Worm (Caenorhabditis elegans) whole organism, young adult: ENCODE measurements around the gene C34C12.1.

Experiments used
- B0019.2 ChIP-seq: fragments of 200-800 bp; sonication (Bioruptor generic); conservative IDR thresholded peaks from 2 replicates; pipeline ENCODE4 v1.3.6; 2022; ENCODE audit warnings: missing genetic modification reagents, missing genetic modification characterization, missing compliant biosample characterization
- B0035.1 ChIP-seq: sonication (generic microtip); optimal IDR thresholded peaks from 2 replicates; lab custom pipeline; 2016; ENCODE audit warnings: missing genetic modification characterization, mild to moderate bottlenecking, missing compliant biosample characterization, missing genotype, missing genetic modification reagents
- C06A6.2 ChIP-seq: fragments of 200-800 bp; sonication (Bioruptor generic); conservative IDR thresholded peaks from 2 replicates; pipeline ENCODE4 v1.3.6; 2022; ENCODE audit warnings: missing genetic modification characterization, missing compliant biosample characterization
- C17E4.6 ChIP-seq: fragments of 200-800 bp; sonication (Bioruptor generic); IDR thresholded peaks from 2 replicates; pipeline ENCODE4 v1.3.6; 2022; ENCODE audit warnings: missing genetic modification reagents, missing genetic modification characterization, missing compliant biosample characterization
- F23B12.7 ChIP-seq: sonication (generic microtip); optimal IDR thresholded peaks from 2 replicates; lab custom pipeline; 2017; ENCODE audit warnings: missing genetic modification characterization, mild to moderate bottlenecking, missing compliant biosample characterization, antibody characterized with exemption, moderate library complexity; ENCODE audit not compliant: insufficient read depth
- F33H1.4 ChIP-seq: fragments of 200-800 bp; sonication (Bioruptor generic); IDR thresholded peaks from 2 replicates; pipeline ENCODE4 v1.3.6; 2022; ENCODE audit warnings: missing genetic modification reagents, missing genetic modification characterization, missing compliant biosample characterization
- F37B4.10 ChIP-seq: fragments of 200-800 bp; sonication (Bioruptor generic); IDR thresholded peaks from 2 replicates; pipeline ENCODE4 v1.3.6; 2022; ENCODE audit warnings: missing genetic modification characterization, missing compliant biosample characterization
- F39B2.1 ChIP-seq: fragments of 200-800 bp; sonication (Bioruptor generic); IDR thresholded peaks from 2 replicates; pipeline ENCODE4 v1.3.6; 2022; ENCODE audit warnings: missing genetic modification reagents, missing genetic modification characterization, missing compliant biosample characterization
- K12H6.12 ChIP-seq: fragments of 200-800 bp; sonication (Bioruptor generic); optimal IDR thresholded peaks from 2 replicates; lab custom pipeline; 2018; ENCODE audit warnings: mild to moderate bottlenecking, missing genetic modification characterization, missing compliant biosample characterization
- Y56A3A.18 ChIP-seq: fragments of 200-800 bp; sonication (Bioruptor generic); IDR thresholded peaks from 2 replicates; pipeline ENCODE4 v1.3.6; 2022; ENCODE audit warnings: missing genetic modification reagents, missing genetic modification characterization, missing compliant biosample characterization
- Y79H2A.3 ChIP-seq: fragments of 200-800 bp; sonication (Bioruptor generic); conservative IDR thresholded peaks from 2 replicates; pipeline ENCODE4 v1.3.6; 2022; ENCODE audit warnings: missing genetic modification reagents, missing genetic modification characterization, missing compliant biosample characterization
- atf-7 ChIP-seq: sonication (generic microtip); optimal IDR thresholded peaks from 2 replicates; lab custom pipeline; 2017; ENCODE audit warnings: mild to moderate bottlenecking, missing genetic modification characterization, missing compliant biosample characterization
- attf-3 ChIP-seq: fragments of 200-800 bp; sonication (Bioruptor generic); conservative IDR thresholded peaks from 2 replicates; pipeline ENCODE4 v1.3.6; 2022; ENCODE audit warnings: missing genetic modification reagents, missing genetic modification characterization, missing compliant biosample characterization
- cebp-1 ChIP-seq, 2 experiments: fragments of 200-800 bp in 1 of 2; sonication (Bioruptor generic) in 1 of 2; sonication (generic microtip) in 1 of 2; IDR thresholded peaks in 1 of 2; optimal IDR thresholded peaks in 1 of 2; 2 replicates each; pipeline versions ENCODE4 v1.3.6 to Lab custom; 2017 to 2022; ENCODE audit warnings: missing compliant biosample characterization in 2 of 2, missing genetic modification characterization in 2 of 2, mild to moderate bottlenecking in 1 of 2, missing genetic modification reagents in 1 of 2, moderate library complexity in 1 of 2
- cebp-2 ChIP-seq: fragments of 200-800 bp; sonication (Bioruptor generic); IDR thresholded peaks from 2 replicates; pipeline ENCODE4 v1.3.6; 2022; ENCODE audit warnings: missing genetic modification characterization, missing compliant biosample characterization
- ceh-40 ChIP-seq: fragments of 200-800 bp; sonication (Bioruptor generic); IDR thresholded peaks from 2 replicates; pipeline ENCODE4 v1.3.6; 2022; ENCODE audit warnings: missing genetic modification characterization, missing compliant biosample characterization
- ceh-58 ChIP-seq: fragments of 200-800 bp; sonication (Bioruptor generic); IDR thresholded peaks from 2 replicates; pipeline ENCODE4 v1.3.6; 2022; ENCODE audit warnings: missing genetic modification characterization, missing compliant biosample characterization
- ceh-79 ChIP-seq: sonication (generic microtip); optimal IDR thresholded peaks from 2 replicates; lab custom pipeline; 2017; ENCODE audit warnings: mild to moderate bottlenecking, missing genetic modification characterization, missing compliant biosample characterization
- egl-44 ChIP-seq: fragments of 200-800 bp; sonication (Bioruptor generic); IDR thresholded peaks from 2 replicates; pipeline ENCODE4 v1.3.6; 2022; ENCODE audit warnings: missing genetic modification reagents, missing genetic modification characterization, missing compliant biosample characterization
- gei-17 ChIP-seq: fragments of 200-800 bp; sonication (Bioruptor generic); optimal IDR thresholded peaks from 2 replicates; lab custom pipeline; 2018; ENCODE audit warnings: mild to moderate bottlenecking, missing genetic modification characterization, missing compliant biosample characterization
- hlh-26 ChIP-seq: fragments of 200-800 bp; sonication (Bioruptor generic); conservative IDR thresholded peaks from 2 replicates; pipeline ENCODE4 v1.3.6; 2022; ENCODE audit warnings: missing genetic modification reagents, missing genetic modification characterization, missing compliant biosample characterization
- lag-1 ChIP-seq: fragments of 200-800 bp; sonication (Bioruptor generic); IDR thresholded peaks from 2 replicates; pipeline ENCODE4 v1.3.6; 2022; ENCODE audit warnings: missing genetic modification reagents, missing genetic modification characterization, missing compliant biosample characterization
- let-607 ChIP-seq, 2 experiments: fragments of 200-800 bp in 1 of 2; sonication (Bioruptor generic) in 1 of 2; sonication (generic microtip) in 1 of 2; optimal IDR thresholded peaks; 2 replicates each; lab custom pipeline; 2016 to 2018; ENCODE audit warnings: mild to moderate bottlenecking in 2 of 2, missing compliant biosample characterization in 2 of 2, missing genetic modification characterization in 2 of 2, moderate library complexity in 2 of 2, missing genotype in 1 of 2
- lin-26 ChIP-seq: fragments of 200-800 bp; sonication (Bioruptor generic); IDR thresholded peaks from 2 replicates; pipeline ENCODE4 v1.3.6; 2022; ENCODE audit warnings: missing genetic modification reagents, missing genetic modification characterization, missing compliant biosample characterization
- lin-35 ChIP-seq, 3 experiments: fragments of 150-350 bp in 2 of 3; sonication (generic microtip) in 1 of 3; optimal IDR thresholded peaks; 2 replicates each; lab custom pipeline; 2014 to 2018; ENCODE audit warnings: missing biosample characterization in 3 of 3, missing genetic modification characterization in 3 of 3, missing genetic modification reagents in 3 of 3
- lin-40 ChIP-seq: sonication (generic microtip); optimal IDR thresholded peaks from 2 replicates; lab custom pipeline; 2016; ENCODE audit warnings: missing genetic modification characterization, mild to moderate bottlenecking, missing compliant biosample characterization, missing genotype, missing genetic modification reagents
- lin-54 ChIP-seq: fragments of 200-800 bp; sonication (Bioruptor generic); optimal IDR thresholded peaks from 2 replicates; lab custom pipeline; 2018; ENCODE audit warnings: mild to moderate bottlenecking, missing genetic modification characterization, missing compliant biosample characterization
- lir-1 ChIP-seq: fragments of 200-800 bp; sonication (Bioruptor generic); conservative IDR thresholded peaks from 2 replicates; pipeline ENCODE4 v1.3.6; 2022; ENCODE audit warnings: missing genetic modification reagents, missing genetic modification characterization, missing compliant biosample characterization
- lsl-1 ChIP-seq: fragments of 200-800 bp; sonication (Bioruptor generic); optimal IDR thresholded peaks from 2 replicates; lab custom pipeline; 2018; ENCODE audit warnings: mild to moderate bottlenecking, missing genetic modification characterization, moderate library complexity, missing compliant biosample characterization
- lsy-27 ChIP-seq: sonication (generic microtip); optimal IDR thresholded peaks from 2 replicates; lab custom pipeline; 2017; ENCODE audit warnings: missing genetic modification characterization, mild to moderate bottlenecking, missing compliant biosample characterization, antibody characterized with exemption, missing genotype, borderline replicate concordance; ENCODE audit not compliant: insufficient read depth
- madf-6 ChIP-seq: fragments of 200-800 bp; sonication (Bioruptor generic); IDR thresholded peaks from 2 replicates; pipeline ENCODE4 v1.3.6; 2022; ENCODE audit warnings: missing genetic modification reagents, missing genetic modification characterization, missing compliant biosample characterization
- mcd-1 ChIP-seq: fragments of 200-800 bp; sonication (Bioruptor generic); IDR thresholded peaks from 2 replicates; pipeline ENCODE4 v1.3.6; 2022; ENCODE audit warnings: missing genetic modification reagents, missing genetic modification characterization, missing compliant biosample characterization
- mes-4 ChIP-seq: sonication (generic microtip); optimal IDR thresholded peaks from 2 replicates; lab custom pipeline; 2016; ENCODE audit warnings: missing genotype, missing genetic modification characterization, missing compliant biosample characterization
- mxl-1 ChIP-seq: sonication (generic microtip); optimal IDR thresholded peaks from 2 replicates; lab custom pipeline; 2016; ENCODE audit warnings: missing genetic modification characterization, missing compliant biosample characterization
- nfya-1 ChIP-seq: sonication (generic microtip); optimal IDR thresholded peaks from 2 replicates; lab custom pipeline; 2017; ENCODE audit warnings: antibody characterized with exemption, missing compliant biosample characterization, missing genetic modification characterization, borderline replicate concordance; ENCODE audit not compliant: insufficient read depth
- nhr-90 ChIP-seq: sonication (generic microtip); optimal IDR thresholded peaks from 2 replicates; lab custom pipeline; 2016; ENCODE audit warnings: missing genotype, mild to moderate bottlenecking, missing genetic modification characterization, missing compliant biosample characterization
- pbrm-1 ChIP-seq: fragments of 200-800 bp; sonication (Bioruptor generic); IDR thresholded peaks from 2 replicates; pipeline ENCODE4 v1.3.6; 2022; ENCODE audit warnings: missing genetic modification reagents, missing genetic modification characterization, missing compliant biosample characterization
- rec-8 ChIP-seq, 2 experiments: sonication (generic microtip); optimal IDR thresholded peaks; 2 replicates each; lab custom pipeline; 2016; ENCODE audit warnings: mild to moderate bottlenecking in 2 of 2, missing genetic modification characterization in 2 of 2, missing genetic modification reagents in 2 of 2, missing genotype in 2 of 2, missing biosample characterization in 1 of 2, missing compliant biosample characterization in 1 of 2, moderate library complexity in 1 of 2
- repo-1 ChIP-seq: sonication (generic microtip); optimal IDR thresholded peaks from 2 replicates; lab custom pipeline; 2017; ENCODE audit warnings: mild to moderate bottlenecking, missing genetic modification characterization, missing compliant biosample characterization
- rpc-1 ChIP-seq, 2 experiments: fragments of 150-350 bp in 1 of 2; sonication (generic microtip) in 1 of 2; optimal IDR thresholded peaks; 2 replicates each; lab custom pipeline; 2014 to 2018; ENCODE audit warnings: missing biosample characterization in 1 of 2, missing genetic modification characterization in 1 of 2, missing genetic modification reagents in 1 of 2, missing genotype in 1 of 2
- snpc-3.4 ChIP-seq: sonication (generic microtip); optimal IDR thresholded peaks from 2 replicates; lab custom pipeline; 2017; ENCODE audit warnings: missing genetic modification characterization, mild to moderate bottlenecking, missing compliant biosample characterization, antibody characterized with exemption, moderate library complexity, missing genotype, missing genetic modification reagents
- sptf-2 ChIP-seq: fragments of 200-800 bp; sonication (Bioruptor generic); optimal IDR thresholded peaks from 2 replicates; lab custom pipeline; 2018; ENCODE audit warnings: mild to moderate bottlenecking, missing genetic modification characterization, missing compliant biosample characterization
- unc-130 ChIP-seq: sonication (generic microtip); optimal IDR thresholded peaks from 2 replicates; lab custom pipeline; 2016; ENCODE audit warnings: missing genetic modification reagents, missing genetic modification characterization, missing compliant biosample characterization
- unc-62 ChIP-seq: fragments of 150-350 bp; optimal IDR thresholded peaks from 2 replicates; lab custom pipeline; 2014; ENCODE audit warnings: missing biosample characterization, missing genetic modification reagents, missing genetic modification characterization
- ztf-18 ChIP-seq: sonication (generic microtip); optimal IDR thresholded peaks from 2 replicates; lab custom pipeline; 2016; ENCODE audit warnings: missing genotype, mild to moderate bottlenecking, missing genetic modification characterization, missing compliant biosample characterization
- ztf-28 ChIP-seq: fragments of 200-800 bp; sonication (Bioruptor generic); IDR thresholded peaks from 2 replicates; pipeline ENCODE4 v1.3.6; 2022; ENCODE audit warnings: missing genetic modification reagents, missing genetic modification characterization, missing compliant biosample characterization

Gene C34C12.1

ce11 chrIII:3456226-3456625 lies 2.1 kb downstream of the C34C12.1 start (continued):
- peak; percentile 63 to 98 (median 85) for TF ChIP-seq lin-35 (GFP tag; optimal IDR thresholded peaks at IDR 0.05; lab: Kevin White, UChicago)
- TF ChIP-seq lsy-27: peak; percentile 3
- TF ChIP-seq Y79H2A.3 (GFP tag; lab: Robert Waterston, UW): no peak
- TF ChIP-seq repo-1 (tag; lab: Kevin White, UChicago): peak; percentile 92
- peak; percentile 74; the same call in 1 of the 2 replicates for TF ChIP-seq Y56A3A.18
- TF ChIP-seq unc-130 (GFP tag; lab: Kevin White, UChicago): peak; percentile 57
- TF ChIP-seq nhr-90: peak; percentile 30
- no peak for TF ChIP-seq nfya-1 (tag; lab: Kevin White, UChicago)
- 0 out of 2 replicates have a peak, but pooled peaks have one; percentile 62 for TF ChIP-seq cebp-2 (GFP tag; lab: Robert Waterston, UW)
- peak; percentile 100 for TF ChIP-seq mcd-1 (GFP tag; lab: Robert Waterston, UW)
- peak; percentile 91 for TF ChIP-seq lsl-1 (GFP tag; lab: Kevin White, UChicago)
- TF ChIP-seq lin-26: peak; percentile 25; the same call in 1 of the 2 replicates
- peak; percentile 33 for TF ChIP-seq unc-62 (GFP tag; lab: Kevin White, UChicago)
- peak; percentile 12 for TF ChIP-seq rpc-1 (optimal IDR thresholded peaks at IDR 0.05; lab: Kevin White, UChicago)
- no peak for TF ChIP-seq rpc-1 (tag; optimal IDR thresholded peaks at IDR 0.05; lab: Kevin White, UChicago)
- TF ChIP-seq let-607 (tag; optimal IDR thresholded peaks at IDR 0.05; lab: Kevin White, UChicago): peak; percentile 91 to 95
- TF ChIP-seq hlh-26 (GFP tag; lab: Robert Waterston, UW): no peak
- peak; percentile 83 for TF ChIP-seq attf-3 (GFP tag; lab: Robert Waterston, UW)
- TF ChIP-seq egl-44: no peak
- no peak for TF ChIP-seq rec-8 (tag; optimal IDR thresholded peaks at IDR 0.05; lab: Kevin White, UChicago)
- peak; percentile 87 for TF ChIP-seq madf-6 (GFP tag; lab: Robert Waterston, UW)
- TF ChIP-seq C06A6.2 (GFP tag; lab: Robert Waterston, UW): peak; percentile 94
- peak; percentile 82 for TF ChIP-seq atf-7 (tag; lab: Kevin White, UChicago)
- TF ChIP-seq lag-1: 0 out of 2 replicates have a peak, but pooled peaks have one; percentile 18
- TF ChIP-seq ztf-18 (tag; lab: Kevin White, UChicago): peak; percentile 91
- TF ChIP-seq K12H6.12: peak; percentile 94
- TF ChIP-seq lin-40 (tag; lab: Kevin White, UChicago): peak; percentile 99
- TF ChIP-seq ceh-79 (tag; lab: Kevin White, UChicago): peak; percentile 63
- no peak for TF ChIP-seq ceh-58 (GFP tag; lab: Robert Waterston, UW)
- peak; percentile 85 for TF ChIP-seq B0035.1 (tag; lab: Kevin White, UChicago)
- TF ChIP-seq sptf-2: no peak
- peak; percentile 84 for TF ChIP-seq C17E4.6
- peak; percentile 80; the same call in 1 of the 2 replicates for TF ChIP-seq F37B4.10 (GFP tag; lab: Robert Waterston, UW)
- TF ChIP-seq F23B12.7 (tag; lab: Kevin White, UChicago): peak; percentile 92
- peak; percentile 85 for TF ChIP-seq B0019.2 (GFP tag; lab: Robert Waterston, UW)
- TF ChIP-seq mes-4: no peak
- TF ChIP-seq snpc-3.4: peak; percentile 75
- TF ChIP-seq F39B2.1 (GFP tag; lab: Robert Waterston, UW): no peak
- TF ChIP-seq pbrm-1: peak; percentile 97
- TF ChIP-seq F33H1.4 (GFP tag; lab: Robert Waterston, UW): peak; percentile 90
- TF ChIP-seq cebp-1 (GFP tag; IDR thresholded peaks at IDR 0.05; lab: Robert Waterston, UW): peak; percentile 81
- TF ChIP-seq cebp-1 (tag; optimal IDR thresholded peaks at IDR 0.05; lab: Kevin White, UChicago): peak; percentile 93
- no peak for TF ChIP-seq mxl-1 (tag; lab: Kevin White, UChicago)
- TF ChIP-seq lir-1 (GFP tag; lab: Robert Waterston, UW): peak; percentile 98
- TF ChIP-seq gei-17 (GFP tag; lab: Kevin White, UChicago): peak; percentile 78
- TF ChIP-seq ztf-28 (GFP tag; lab: Robert Waterston, UW): 0 out of 2 replicates have a peak, but pooled peaks have one; percentile 55
- TF ChIP-seq ceh-40: no peak
- peak; percentile 97 for TF ChIP-seq lin-54
